Worm (Caenorhabditis elegans) whole organism, late embryonic: ENCODE data around the gene dep-1.

ENCODE experiments used
- C08G9.2 ChIP-seq: sonication (generic microtip); optimal IDR thresholded peaks from 2 replicates; lab custom pipeline; 2016; ENCODE audit warnings: mild to moderate bottlenecking, missing genetic modification characterization, moderate library complexity, missing compliant biosample characterization
- K02D7.2 ChIP-seq: sonication (generic microtip); optimal IDR thresholded peaks from 2 replicates; lab custom pipeline; 2017; ENCODE audit warnings: mild to moderate bottlenecking, missing genetic modification characterization, missing compliant biosample characterization
- K09A11.1 ChIP-seq: sonication (generic microtip); optimal IDR thresholded peaks from 2 replicates; lab custom pipeline; 2017; ENCODE audit warnings: antibody characterized with exemption, mild to moderate bottlenecking, missing genetic modification characterization, missing compliant biosample characterization; ENCODE audit not compliant: insufficient read depth
- Y22D7AL.16 ChIP-seq: sonication (generic microtip); optimal IDR thresholded peaks from 2 replicates; lab custom pipeline; 2016; ENCODE audit warnings: missing genetic modification characterization, missing compliant biosample characterization
- ama-1 ChIP-seq: fragments of 150-350 bp; optimal IDR thresholded peaks from 2 replicates; lab custom pipeline; 2014
- ceh-14 ChIP-seq: sonication (generic microtip); optimal IDR thresholded peaks from 2 replicates; lab custom pipeline; 2016; ENCODE audit warnings: missing genotype, missing genetic modification characterization, missing compliant biosample characterization
- ceh-18 ChIP-seq: sonication (generic microtip); optimal IDR thresholded peaks from 2 replicates; lab custom pipeline; 2016; ENCODE audit warnings: missing genetic modification characterization, missing compliant biosample characterization
- ceh-19 ChIP-seq: fragments of 200-800 bp; sonication (Bioruptor generic); optimal IDR thresholded peaks from 2 replicates; lab custom pipeline; 2018; ENCODE audit warnings: mild to moderate bottlenecking, missing genetic modification characterization, missing compliant biosample characterization
- ceh-2 ChIP-seq: sonication (generic microtip); optimal IDR thresholded peaks from 2 replicates; lab custom pipeline; 2016; ENCODE audit warnings: missing genotype, missing genetic modification characterization, missing compliant biosample characterization
- ceh-30 ChIP-seq: fragments of 150-350 bp; optimal IDR thresholded peaks from 2 replicates; lab custom pipeline; 2014; ENCODE audit warnings: missing biosample characterization, missing genetic modification characterization
- ceh-31 ChIP-seq: sonication (generic microtip); optimal IDR thresholded peaks from 2 replicates; lab custom pipeline; 2016; ENCODE audit warnings: missing genetic modification characterization, missing compliant biosample characterization
- ceh-34 ChIP-seq: sonication (generic microtip); optimal IDR thresholded peaks from 2 replicates; lab custom pipeline; 2016; ENCODE audit warnings: mild to moderate bottlenecking, missing genetic modification characterization, missing compliant biosample characterization
- ceh-45 ChIP-seq: fragments of 200-800 bp; sonication (Bioruptor generic); IDR thresholded peaks from 2 replicates; pipeline ENCODE4 v1.3.6; 2022; ENCODE audit warnings: missing genetic modification reagents, missing genetic modification characterization, missing compliant biosample characterization
- ceh-48 ChIP-seq: sonication (generic microtip); optimal IDR thresholded peaks from 2 replicates; lab custom pipeline; 2016; ENCODE audit warnings: missing genetic modification characterization, inconsistent platforms, missing compliant biosample characterization
- ceh-6 ChIP-seq: fragments of 200-800 bp; sonication (Bioruptor generic); optimal IDR thresholded peaks from 2 replicates; lab custom pipeline; 2018; ENCODE audit warnings: mild to moderate bottlenecking, missing genetic modification characterization, missing compliant biosample characterization
- dve-1 ChIP-seq: sonication (generic microtip); optimal IDR thresholded peaks from 2 replicates; lab custom pipeline; 2017; ENCODE audit warnings: antibody characterized with exemption, mild to moderate bottlenecking, missing genetic modification characterization, missing compliant biosample characterization
- elt-2 ChIP-seq: sonication (generic microtip); optimal IDR thresholded peaks from 2 replicates; lab custom pipeline; 2016; ENCODE audit warnings: missing genetic modification reagents, missing genetic modification characterization, missing compliant biosample characterization
- eyg-1 ChIP-seq: sonication (generic microtip); optimal IDR thresholded peaks from 2 replicates; lab custom pipeline; 2016; ENCODE audit warnings: missing genotype, missing genetic modification characterization, missing compliant biosample characterization
- fkh-6 ChIP-seq: sonication (generic microtip); optimal IDR thresholded peaks from 2 replicates; lab custom pipeline; 2016; ENCODE audit warnings: missing genetic modification characterization, missing compliant biosample characterization
- hlh-13 ChIP-seq: fragments of 200-800 bp; sonication (Bioruptor generic); optimal IDR thresholded peaks from 2 replicates; lab custom pipeline; 2018; ENCODE audit warnings: mild to moderate bottlenecking, missing genetic modification characterization, missing compliant biosample characterization
- hlh-30 ChIP-seq: sonication (generic microtip); optimal IDR thresholded peaks from 2 replicates; lab custom pipeline; 2017; ENCODE audit warnings: antibody characterized with exemption, missing genetic modification characterization, missing compliant biosample characterization; ENCODE audit not compliant: insufficient read depth
- hlh-6 ChIP-seq: sonication (generic microtip); optimal IDR thresholded peaks from 2 replicates; lab custom pipeline; 2016; ENCODE audit warnings: missing genotype, missing genetic modification characterization, missing compliant biosample characterization
- lin-11 ChIP-seq: fragments of 200-800 bp; sonication (Bioruptor generic); optimal IDR thresholded peaks from 2 replicates; lab custom pipeline; 2018; ENCODE audit warnings: mild to moderate bottlenecking, missing genetic modification characterization, missing compliant biosample characterization
- madf-2 ChIP-seq: sonication (generic microtip); optimal IDR thresholded peaks from 2 replicates; lab custom pipeline; 2017; ENCODE audit warnings: missing genetic modification characterization, missing compliant biosample characterization
- mec-3 ChIP-seq: sonication (generic microtip); optimal IDR thresholded peaks from 2 replicates; lab custom pipeline; 2016; ENCODE audit warnings: borderline replicate concordance, missing genetic modification characterization, missing compliant biosample characterization
- nfya-1 ChIP-seq: sonication (generic microtip); optimal IDR thresholded peaks from 2 replicates; lab custom pipeline; 2017; ENCODE audit warnings: missing genetic modification characterization, mild to moderate bottlenecking, missing compliant biosample characterization, antibody characterized with exemption, moderate library complexity
- nhr-11 ChIP-seq: fragments of 150-350 bp; optimal IDR thresholded peaks from 2 replicates; lab custom pipeline; 2014; ENCODE audit warnings: missing biosample characterization, missing genetic modification characterization
- nhr-232 ChIP-seq: sonication (generic microtip); optimal IDR thresholded peaks from 2 replicates; lab custom pipeline; 2016; ENCODE audit warnings: missing genetic modification characterization, missing compliant biosample characterization
- npax-4 ChIP-seq: sonication (generic microtip); optimal IDR thresholded peaks from 2 replicates; lab custom pipeline; 2016; ENCODE audit warnings: missing genetic modification characterization, missing compliant biosample characterization
- odd-2 ChIP-seq: sonication (generic microtip); optimal IDR thresholded peaks from 2 replicates; lab custom pipeline; 2017; ENCODE audit warnings: antibody characterized with exemption, mild to moderate bottlenecking, missing genetic modification characterization, missing compliant biosample characterization
- pag-3 ChIP-seq: sonication (generic microtip); optimal IDR thresholded peaks from 2 replicates; lab custom pipeline; 2016; ENCODE audit warnings: missing compliant biosample characterization, missing genetic modification characterization, borderline replicate concordance
- pha-2 ChIP-seq: sonication (generic microtip); optimal IDR thresholded peaks from 2 replicates; lab custom pipeline; 2017; ENCODE audit warnings: mild to moderate bottlenecking, missing genetic modification characterization, missing compliant biosample characterization
- ref-2 ChIP-seq: sonication (generic microtip); optimal IDR thresholded peaks from 2 replicates; lab custom pipeline; 2016; ENCODE audit warnings: missing genetic modification characterization, missing compliant biosample characterization
- sdc-2 ChIP-seq: sonication (generic microtip); optimal IDR thresholded peaks from 2 replicates; lab custom pipeline; 2016; ENCODE audit warnings: missing genotype, missing genetic modification characterization, missing compliant biosample characterization
- sox-4 ChIP-seq: sonication (generic microtip); optimal IDR thresholded peaks from 2 replicates; lab custom pipeline; 2017; ENCODE audit warnings: mild to moderate bottlenecking, missing genetic modification characterization, inconsistent platforms, missing compliant biosample characterization
- syd-9 ChIP-seq: sonication (generic microtip); optimal IDR thresholded peaks from 2 replicates; lab custom pipeline; 2016; ENCODE audit warnings: mild to moderate bottlenecking, missing genetic modification characterization, moderate library complexity, missing compliant biosample characterization
- tbx-2 ChIP-seq: sonication (generic microtip); optimal IDR thresholded peaks from 2 replicates; lab custom pipeline; 2016; ENCODE audit warnings: missing genetic modification characterization, missing compliant biosample characterization
- tbx-7 ChIP-seq: sonication (generic microtip); optimal IDR thresholded peaks from 2 replicates; lab custom pipeline; 2016; ENCODE audit warnings: missing genotype, missing genetic modification characterization, missing compliant biosample characterization
- ttx-3 ChIP-seq: sonication (generic microtip); optimal IDR thresholded peaks from 2 replicates; lab custom pipeline; 2016; ENCODE audit warnings: missing genetic modification reagents, missing genetic modification characterization, missing compliant biosample characterization
- unc-3 ChIP-seq, 2 experiments: fragments of 200-800 bp in 1 of 2; sonication (Bioruptor generic) in 1 of 2; sonication (generic microtip) in 1 of 2; conservative IDR thresholded peaks in 1 of 2; optimal IDR thresholded peaks in 1 of 2; 2 replicates each; pipeline versions ENCODE4 v1.3.6 to Lab custom; 2016 to 2022; ENCODE audit warnings: missing compliant biosample characterization in 2 of 2, missing genetic modification characterization in 2 of 2, missing genetic modification reagents in 1 of 2
- unc-42 ChIP-seq: sonication (generic microtip); optimal IDR thresholded peaks from 2 replicates; lab custom pipeline; 2016; ENCODE audit warnings: missing genotype, missing genetic modification characterization, missing compliant biosample characterization
- unc-86 ChIP-seq: sonication (generic microtip); optimal IDR thresholded peaks from 2 replicates; lab custom pipeline; 2016; ENCODE audit warnings: missing genetic modification characterization, missing compliant biosample characterization
- zip-5 ChIP-seq: sonication (generic microtip); optimal IDR thresholded peaks from 2 replicates; lab custom pipeline; 2016; ENCODE audit warnings: missing genetic modification characterization, missing compliant biosample characterization

The dep-1 gene

ce11 chrII:8969251-8970183, 50.1 kb downstream of the dep-1 start, which contains the start of the genes szy-20 and C18E9.5:
Gene szy-20 (minus strand): TSS chrII:8969333.
Gene C18E9.5 (plus strand): TSS chrII:8969980.
- TF ChIP-seq hlh-30 (tag; lab: Kevin White, UChicago) = peak; percentile 21
- TF ChIP-seq syd-9 (tag; lab: Kevin White, UChicago) = peak; percentile 34
- no peak for TF ChIP-seq pha-2 (tag; lab: Kevin White, UChicago)
- TF ChIP-seq tbx-2 (tag; lab: Kevin White, UChicago) = peak; percentile 28
- TF ChIP-seq sdc-2 = no peak
- TF ChIP-seq unc-86 (tag; lab: Kevin White, UChicago) = peak; percentile 35
- peak; percentile 26 for TF ChIP-seq elt-2 (tag; lab: Kevin White, UChicago)
- TF ChIP-seq unc-3 (GFP tag; conservative IDR thresholded peaks at IDR 0.05; lab: Robert Waterston, UW) = no peak
- TF ChIP-seq unc-3 (tag; optimal IDR thresholded peaks at IDR 0.05; lab: Kevin White, UChicago) = peak; percentile 48
- peak; percentile 67 for TF ChIP-seq nfya-1 (tag; lab: Kevin White, UChicago)
- TF ChIP-seq Y22D7AL.16 (tag; lab: Kevin White, UChicago) = no peak
- peak; percentile 19 for TF ChIP-seq zip-5
- TF ChIP-seq madf-2 (tag; lab: Kevin White, UChicago) = peak; percentile 8
- TF ChIP-seq ceh-30 (tag; lab: Kevin White, UChicago) = no peak
- TF ChIP-seq npax-4 (tag; lab: Kevin White, UChicago) = no peak
- peak; percentile 1 for TF ChIP-seq K09A11.1 (tag; lab: Kevin White, UChicago)
- TF ChIP-seq ceh-14 = peak; percentile 38
- peak; percentile 6 for TF ChIP-seq K02D7.2 (tag; lab: Kevin White, UChicago)
- TF ChIP-seq ceh-34 (tag; lab: Kevin White, UChicago) = peak; percentile 66
- TF ChIP-seq nhr-232 = peak; percentile 0
- TF ChIP-seq ceh-2 (tag; lab: Kevin White, UChicago) = peak; percentile 24
- peak; percentile 47 for TF ChIP-seq ceh-18 (tag; lab: Kevin White, UChicago)
- TF ChIP-seq hlh-13 (GFP tag; lab: Kevin White, UChicago) = no peak
- TF ChIP-seq ceh-48 (tag; lab: Kevin White, UChicago) = peak; percentile 24
- peak; percentile 14 for TF ChIP-seq tbx-7 (tag; lab: Kevin White, UChicago)
- peak; percentile 76 for TF ChIP-seq ceh-31
- TF ChIP-seq odd-2 (tag; lab: Kevin White, UChicago) = no peak
- TF ChIP-seq dve-1 (tag; lab: Kevin White, UChicago) = peak; percentile 28
- TF ChIP-seq unc-42 = peak; percentile 67
- no peak for TF ChIP-seq nhr-11 (tag; lab: Kevin White, UChicago)
- peak; percentile 34 for TF ChIP-seq ceh-19 (GFP tag; lab: Kevin White, UChicago)
- peak; percentile 62 for TF ChIP-seq ref-2 (tag; lab: Kevin White, UChicago)

DNA sequence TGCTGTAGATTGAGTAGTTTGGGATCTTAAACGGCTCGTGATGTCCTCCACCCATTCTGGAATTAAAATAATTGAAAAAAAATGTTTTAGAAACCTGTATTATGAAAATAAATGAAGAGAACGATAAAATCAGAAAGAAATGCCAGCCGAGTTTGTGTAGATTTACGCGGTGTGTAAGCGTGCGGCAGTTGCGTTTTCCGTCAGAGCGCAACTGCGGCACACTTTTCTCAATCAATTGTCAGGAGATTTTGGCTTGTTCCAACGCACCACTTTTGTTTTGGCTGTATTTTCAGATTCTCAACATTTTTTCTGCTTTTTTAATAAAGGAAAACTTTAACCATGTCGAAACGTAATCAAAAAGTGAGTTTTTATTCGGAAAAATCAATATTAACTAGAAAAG, 54.8 kb downstream of the dep-1 start, which contains the start of the genes ndub-3 and C18E9.2:
ndub-3 (minus strand) TSS at position 56 of the 400 bp plus-strand sequence.
C18E9.2 (plus strand) TSS at position 172 of the 400 bp plus-strand sequence.
- peak; percentile 14 for TF ChIP-seq ttx-3 (tag; lab: Kevin White, UChicago)
- TF ChIP-seq ceh-34 (tag; lab: Kevin White, UChicago) = no peak
- TF ChIP-seq nhr-11 (tag; lab: Kevin White, UChicago) = no peak
- no peak for TF ChIP-seq C08G9.2 (tag; lab: Kevin White, UChicago)
- no peak for TF ChIP-seq tbx-7 (tag; lab: Kevin White, UChicago)
- no peak for TF ChIP-seq ceh-6 (GFP tag; lab: Kevin White, UChicago)

ce11 chrII:8964049-8964448, 55.5 kb downstream of the dep-1 start, which contains the start of gene sftd-3:
Gene sftd-3 (minus strand): TSS chrII:8964149.
- no peak for TF ChIP-seq K02D7.2 (tag; lab: Kevin White, UChicago)
- TF ChIP-seq ceh-14 = no peak
- no peak for TF ChIP-seq eyg-1
- no peak for TF ChIP-seq ama-1
- TF ChIP-seq ceh-48 (tag; lab: Kevin White, UChicago) = no peak
- no peak for TF ChIP-seq lin-11
- no peak for TF ChIP-seq fkh-6 (tag; lab: Kevin White, UChicago)
- no peak for TF ChIP-seq hlh-6 (tag; lab: Kevin White, UChicago)
- TF ChIP-seq C08G9.2 (tag; lab: Kevin White, UChicago) = no peak
- no peak for TF ChIP-seq nfya-1 (tag; lab: Kevin White, UChicago)
- TF ChIP-seq ceh-45 = no peak
- no peak for TF ChIP-seq nhr-232
- no peak for TF ChIP-seq mec-3
- TF ChIP-seq pag-3 (tag; lab: Kevin White, UChicago) = no peak
- no peak for TF ChIP-seq sox-4
- no peak for TF ChIP-seq ceh-18 (tag; lab: Kevin White, UChicago)
- TF ChIP-seq unc-86 (tag; lab: Kevin White, UChicago) = no peak
- no peak for TF ChIP-seq syd-9 (tag; lab: Kevin White, UChicago)
- TF ChIP-seq ceh-19 (GFP tag; lab: Kevin White, UChicago) = no peak
- no peak for TF ChIP-seq odd-2 (tag; lab: Kevin White, UChicago)
